Fruit fly (Drosophila melanogaster) S2 (cell line): ENCODE measurements around the gene CG5196.

Source experiments
- CG8478 ChIP-seq: fragments of >200 bp; optimal IDR thresholded peaks from 2 replicates; lab custom pipeline; 2018
- CTCF ChIP-seq, 2 experiments: fragments of >200 bp; optimal IDR thresholded peaks; 2 replicates each; lab custom pipeline; 2018

DNA sequence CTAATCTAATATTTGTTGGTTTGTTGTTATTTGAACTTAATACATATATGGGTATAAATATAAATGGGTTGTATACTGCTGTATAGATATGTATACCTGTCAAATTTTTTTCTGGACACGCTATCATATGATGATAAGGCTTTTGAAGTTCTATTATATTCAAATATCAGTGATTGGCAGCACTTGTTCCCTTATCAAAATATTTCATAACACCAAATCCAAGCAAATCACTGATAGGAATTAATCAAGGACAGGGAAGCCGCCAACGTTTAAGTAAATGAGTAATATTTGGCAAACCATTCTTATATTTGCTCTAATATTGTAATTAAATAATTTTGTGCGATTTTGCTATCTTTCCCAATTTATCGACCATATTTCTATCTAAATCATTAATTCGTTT lies 28.9 kb upstream of the CG5196 start:
- TF ChIP-seq CG8478 (lab: Kevin White, UChicago) (no peak), CTCF (optimal IDR thresholded peaks at IDR 0.05; lab: Kevin White, UChicago) (no peak)
